Fruit fly (Drosophila melanogaster): Measurements from ENCODE around the gene CG3999.

dm6 chr3R:10222416-10222815 is 28.9 kb upstream of the CG3999 start, which contains the start of gene CG12420:
- TF ChIP-seq CG12605 (GFP tag; IDR thresholded peaks at IDR 0.05) (no peak), EcR (GFP tag; optimal IDR thresholded peaks at IDR 0.05) (no peak), Ets98B (GFP tag; IDR thresholded peaks at IDR 0.05) (no peak), CG8301 (tag; optimal IDR thresholded peaks at IDR 0.05) (no peak), Pif1A (GFP tag; optimal IDR thresholded peaks at IDR 0.05) (no peak)
